Worm (Caenorhabditis elegans) whole organism, midembryonic: ENCODE data around the gene nuaf-1.

Experiments
- T22C8.4 ChIP-seq: fragments of 200-800 bp; sonication (Bioruptor generic); IDR thresholded peaks from 2 replicates; pipeline ENCODE4 v1.3.6; 2022; ENCODE audit warnings: missing genetic modification characterization, missing compliant biosample characterization
- cog-1 ChIP-seq: sonication (generic microtip); optimal IDR thresholded peaks from 2 replicates; lab custom pipeline; 2016; ENCODE audit warnings: missing genetic modification characterization, missing compliant biosample characterization
- flt-1 ChIP-seq: fragments of 200-800 bp; sonication (Bioruptor generic); IDR thresholded peaks from 2 replicates; pipeline ENCODE4 v1.3.6; 2022; ENCODE audit warnings: missing genetic modification characterization, missing compliant biosample characterization
- klf-2 ChIP-seq: fragments of 200-800 bp; sonication (Bioruptor generic); conservative IDR thresholded peaks from 2 replicates; pipeline ENCODE4 v1.3.6; 2022; ENCODE audit warnings: missing genetic modification reagents, missing genetic modification characterization, missing compliant biosample characterization
- med-1 ChIP-seq: sonication (generic microtip); optimal IDR thresholded peaks from 2 replicates; lab custom pipeline; 2017; ENCODE audit warnings: missing genetic modification characterization, mild to moderate bottlenecking, missing compliant biosample characterization, antibody characterized with exemption, missing genetic modification reagents; ENCODE audit not compliant: insufficient read depth
- ref-1 ChIP-seq: fragments of 200-800 bp; sonication (Bioruptor generic); conservative IDR thresholded peaks from 2 replicates; pipeline ENCODE4 v1.3.6; 2022; ENCODE audit warnings: missing genetic modification reagents, missing genetic modification characterization, missing compliant biosample characterization
- tab-1 ChIP-seq: fragments of 200-800 bp; sonication (Bioruptor generic); IDR thresholded peaks from 2 replicates; pipeline ENCODE4 v1.3.6; 2022; ENCODE audit warnings: missing genetic modification characterization, missing compliant biosample characterization
- ztf-23 ChIP-seq: fragments of 200-800 bp; sonication (Bioruptor generic); IDR thresholded peaks from 2 replicates; pipeline ENCODE4 v1.3.6; 2022; ENCODE audit warnings: missing genetic modification reagents, missing genetic modification characterization, missing compliant biosample characterization
- ztf-29 ChIP-seq: fragments of 200-800 bp; sonication (Bioruptor generic); IDR thresholded peaks from 2 replicates; pipeline ENCODE4 v1.3.6; 2022; ENCODE audit warnings: missing genetic modification reagents, missing genetic modification characterization, missing compliant biosample characterization

nuaf-1 gene

ce11 chrV:13568533-13568932 lies at the start of gene nuaf-1, which contains the start of gene bir-2:
nuaf-1 (minus strand) TSS chrV:13568630.
bir-2 (plus strand) TSS chrV:13568850.
- TF ChIP-seq cog-1 (tag; lab: Kevin White, UChicago): no peak
- TF ChIP-seq tab-1: no peak
- no peak for TF ChIP-seq ref-1
- no peak for TF ChIP-seq ztf-29
- no peak for TF ChIP-seq klf-2 (GFP tag; lab: Robert Waterston, UW)
- TF ChIP-seq med-1 (GFP tag; lab: Kevin White, UChicago): no peak
- no peak for TF ChIP-seq flt-1 (GFP tag; lab: Robert Waterston, UW)
- TF ChIP-seq ztf-23: no peak
- TF ChIP-seq T22C8.4 (GFP tag; lab: Robert Waterston, UW): no peak

- TF ChIP-seq T22C8.4 (GFP tag; lab: Robert Waterston, UW): no peak
- no peak for TF ChIP-seq cog-1 (tag; lab: Kevin White, UChicago)
Measured at ce11 chrV:13613870-13614269, 45.4 kb upstream of the nuaf-1 start, which contains the start of gene F53F4.7. F53F4.7 (minus strand) TSS chrV:13613970.

ce11 chrV:13611782-13612181 lies 43.4 kb upstream of the nuaf-1 start, which contains the start of gene spig-9:
spig-9 (minus strand) TSS chrV:13611882.
- TF ChIP-seq flt-1 (GFP tag; lab: Robert Waterston, UW) (no peak), ref-1 (no peak), ztf-29 (no peak), ztf-23 (no peak), med-1 (GFP tag; lab: Kevin White, UChicago) (no peak), klf-2 (GFP tag; lab: Robert Waterston, UW) (no peak), cog-1 (tag; lab: Kevin White, UChicago) (no peak), tab-1 (no peak), T22C8.4 (GFP tag; lab: Robert Waterston, UW) (no peak)

- TF ChIP-seq flt-1 (GFP tag; lab: Robert Waterston, UW) (no peak), T22C8.4 (GFP tag; lab: Robert Waterston, UW) (no peak), med-1 (GFP tag; lab: Kevin White, UChicago) (no peak), ztf-23 (no peak), ref-1 (no peak), cog-1 (tag; lab: Kevin White, UChicago) (no peak), tab-1 (no peak), ztf-29 (no peak), klf-2 (GFP tag; lab: Robert Waterston, UW) (no peak)
Measured at ce11 chrV:13609806-13610205, 41.4 kb upstream of the nuaf-1 start.

- TF ChIP-seq tab-1 (no peak), flt-1 (GFP tag; lab: Robert Waterston, UW) (no peak), cog-1 (tag; lab: Kevin White, UChicago) (no peak), klf-2 (GFP tag; lab: Robert Waterston, UW) (no peak), T22C8.4 (GFP tag; lab: Robert Waterston, UW) (no peak), ztf-23 (no peak), ref-1 (no peak), med-1 (GFP tag; lab: Kevin White, UChicago) (no peak), ztf-29 (no peak)
Measured at ce11 chrV:13608486-13608885, 40.1 kb upstream of the nuaf-1 start.

- TF ChIP-seq cog-1 (tag; lab: Kevin White, UChicago) (no peak), T22C8.4 (GFP tag; lab: Robert Waterston, UW) (no peak), klf-2 (GFP tag; lab: Robert Waterston, UW) (no peak), tab-1 (no peak), flt-1 (GFP tag; lab: Robert Waterston, UW) (no peak), ztf-29 (no peak), ref-1 (no peak), med-1 (GFP tag; lab: Kevin White, UChicago) (no peak), ztf-23 (no peak)
Measured at ce11 chrV:13606651-13607242, 38.3 kb upstream of the nuaf-1 start, which contains the start of gene fmo-4. fmo-4 (minus strand) TSS chrV:13606701.

- no peak for TF ChIP-seq tab-1
- no peak for TF ChIP-seq ztf-23
- TF ChIP-seq klf-2 (GFP tag; lab: Robert Waterston, UW): no peak
- no peak for TF ChIP-seq T22C8.4 (GFP tag; lab: Robert Waterston, UW)
- no peak for TF ChIP-seq ref-1
- TF ChIP-seq cog-1 (tag; lab: Kevin White, UChicago): no peak
- TF ChIP-seq med-1 (GFP tag; lab: Kevin White, UChicago): no peak
- TF ChIP-seq flt-1 (GFP tag; lab: Robert Waterston, UW): no peak
- no peak for TF ChIP-seq ztf-29
Measured at ce11 chrV:13600882-13601281, 32.5 kb upstream of the nuaf-1 start, which contains the start of gene rdy-2. rdy-2 (minus strand) TSS chrV:13600982.

ce11 chrV:13598370-13598769 lies 29.9 kb upstream of the nuaf-1 start:
- TF ChIP-seq ztf-29: no peak

ce11 chrV:13593083-13593482 lies 24.7 kb upstream of the nuaf-1 start, which contains the start of gene F53F4.4:
F53F4.4 (plus strand) TSS chrV:13593383.
- TF ChIP-seq ztf-29: no peak
- TF ChIP-seq klf-2 (GFP tag; lab: Robert Waterston, UW): no peak
- TF ChIP-seq ref-1: no peak
- TF ChIP-seq flt-1 (GFP tag; lab: Robert Waterston, UW): no peak
- TF ChIP-seq cog-1 (tag; lab: Kevin White, UChicago): no peak
- TF ChIP-seq med-1 (GFP tag; lab: Kevin White, UChicago): no peak
- no peak for TF ChIP-seq T22C8.4 (GFP tag; lab: Robert Waterston, UW)
- no peak for TF ChIP-seq tab-1
- TF ChIP-seq ztf-23: no peak

ce11 chrV:13591504-13592174 lies 23.2 kb upstream of the nuaf-1 start, which contains the start of gene tbcb-1:
tbcb-1 (plus strand) TSS chrV:13592124.
- TF ChIP-seq tab-1 (no peak), ref-1 (no peak), cog-1 (tag; lab: Kevin White, UChicago) (no peak), ztf-29 (no peak), T22C8.4 (GFP tag; lab: Robert Waterston, UW) (no peak), klf-2 (GFP tag; lab: Robert Waterston, UW) (no peak), med-1 (GFP tag; lab: Kevin White, UChicago) (no peak)
